In genomic region chrX:13159005-13159404, ce11 we compare ENCODE assay signal across 1 worm cellular context.
TF ChIP-seq lines count a peak whose summit lies in the region.

No protein-coding gene starts in this region.

TF ChIP-seq in whole organism, young adult, 124 proteins besides CTCF, POLR2A, EP300 and RAD21 (continued from another document):
- TF ChIP-seq sdz-38 (tag; optimal IDR thresholded peaks at IDR 0.05; lab: Kevin White, UChicago): no peak
- TF ChIP-seq Y67H2A.10 (GFP tag; conservative IDR thresholded peaks at IDR 0.05; lab: Robert Waterston, UW): no peak
- no peak for TF ChIP-seq pha-4 (tag; optimal IDR thresholded peaks at IDR 0.05; lab: Kevin White, UChicago)
- TF ChIP-seq F55B11.4 (tag; optimal IDR thresholded peaks at IDR 0.05; lab: Kevin White, UChicago; ENCODE audit: borderline replicate concordance, insufficient read depth): no peak
- no peak for TF ChIP-seq F22D6.2 (tag; optimal IDR thresholded peaks at IDR 0.05; lab: Kevin White, UChicago)
- TF ChIP-seq snpc-1.1 (tag; optimal IDR thresholded peaks at IDR 0.05; lab: Kevin White, UChicago; ENCODE audit: insufficient read depth): no peak
- TF ChIP-seq nhr-80 (tag; optimal IDR thresholded peaks at IDR 0.05; lab: Kevin White, UChicago): peak; percentile 97
- TF ChIP-seq Y56A3A.18 (GFP tag; IDR thresholded peaks at IDR 0.05; lab: Robert Waterston, UW): 0 out of 2 replicates have a peak, but pooled peaks have one; percentile 64
- no peak for TF ChIP-seq madf-6 (GFP tag; IDR thresholded peaks at IDR 0.05; lab: Robert Waterston, UW)
- no peak for TF ChIP-seq madf-3 (GFP tag; IDR thresholded peaks at IDR 0.05; lab: Robert Waterston, UW)
- TF ChIP-seq ztf-22 (GFP tag; optimal IDR thresholded peaks at IDR 0.05; lab: Kevin White, UChicago): peak; percentile 58
